Fruit fly (Drosophila melanogaster): ENCODE data around the gene nmd.

The nmd gene

dm6 chr2L:10298306-10298705 lies 5.4 kb downstream of the nmd start (continued):
- TF ChIP-seq ttk (GFP tag; IDR thresholded peaks at IDR 0.05) = no peak
- TF ChIP-seq Abd-B (GFP tag; optimal IDR thresholded peaks at IDR 0.05) = no peak
- TF ChIP-seq CG15601 (tag; optimal IDR thresholded peaks at IDR 0.05) = peak; percentile 22
- no peak for TF ChIP-seq unc-4 (GFP tag; IDR thresholded peaks at IDR 0.05; ENCODE audit: partially characterized antibody)
- no peak for TF ChIP-seq ara (GFP tag; IDR thresholded peaks at IDR 0.05)
- TF ChIP-seq Lpt (GFP tag; optimal IDR thresholded peaks at IDR 0.05) = no peak
- TF ChIP-seq CG2199 (GFP tag; IDR thresholded peaks at IDR 0.05) = peak; percentile 98
- TF ChIP-seq Camta (GFP tag; optimal IDR thresholded peaks at IDR 0.05) = no peak
- peak; percentile 59 for TF ChIP-seq HmgD (GFP tag; optimal IDR thresholded peaks at IDR 0.05)
- no peak for TF ChIP-seq CG17385 (GFP tag; optimal IDR thresholded peaks at IDR 0.05)
- TF ChIP-seq CG14860 (GFP tag; IDR thresholded peaks at IDR 0.05; ENCODE audit: partially characterized antibody) = peak; percentile 84; the same call in 2 of the 3 replicates
- TF ChIP-seq Meics (GFP tag; optimal IDR thresholded peaks at IDR 0.05) = no peak
- TF ChIP-seq pros (GFP tag; optimal IDR thresholded peaks at IDR 0.05) = no peak
- peak; percentile 5 for TF ChIP-seq CG4820 (GFP tag; optimal IDR thresholded peaks at IDR 0.05)
- no peak for TF ChIP-seq Dad (GFP tag; optimal IDR thresholded peaks at IDR 0.05)
- TF ChIP-seq chn (GFP tag; optimal IDR thresholded peaks at IDR 0.05) = no peak
- no peak for TF ChIP-seq CHES-1-like (GFP tag; optimal IDR thresholded peaks at IDR 0.05)
- no peak for TF ChIP-seq fd102C (GFP tag; optimal IDR thresholded peaks at IDR 0.05)
- no peak for TF ChIP-seq ac (GFP tag; optimal IDR thresholded peaks at IDR 0.05)
- TF ChIP-seq CG9727 (GFP tag; optimal IDR thresholded peaks at IDR 0.05) = no peak
- no peak for TF ChIP-seq kay (GFP tag; optimal IDR thresholded peaks at IDR 0.05)
- no peak for TF ChIP-seq Xrp1 (GFP tag; IDR thresholded peaks at IDR 0.05)
- TF ChIP-seq dmrt99B (tag; optimal IDR thresholded peaks at IDR 0.05) = no peak
- no peak for TF ChIP-seq Hmr (GFP tag; optimal IDR thresholded peaks at IDR 0.05)
- TF ChIP-seq Hr39 (optimal IDR thresholded peaks at IDR 0.05) = no peak
- TF ChIP-seq Oli (tag; optimal IDR thresholded peaks at IDR 0.05) = no peak
- TF ChIP-seq CG6765 (GFP tag; optimal IDR thresholded peaks at IDR 0.05) = no peak
- peak; percentile 57 for TF ChIP-seq YL-1 (GFP tag; optimal IDR thresholded peaks at IDR 0.05)
- TF ChIP-seq CG7928 (GFP tag; optimal IDR thresholded peaks at IDR 0.05) = no peak
- TF ChIP-seq CG16863 (GFP tag; optimal IDR thresholded peaks at IDR 0.05) = no peak
- TF ChIP-seq CG43689 (GFP tag; IDR thresholded peaks at IDR 0.05) = no peak
- peak; percentile 35 for TF ChIP-seq Nf-YB (GFP tag; optimal IDR thresholded peaks at IDR 0.05)
- no peak for TF ChIP-seq CG17186 (GFP tag; optimal IDR thresholded peaks at IDR 0.05)
- TF ChIP-seq Vsx1 (GFP tag; optimal IDR thresholded peaks at IDR 0.05) = no peak
- no peak for TF ChIP-seq CG32772 (GFP tag; IDR thresholded peaks at IDR 0.05)
- no peak for TF ChIP-seq CG6254 (GFP tag; optimal IDR thresholded peaks at IDR 0.05)
- TF ChIP-seq CG11695 (GFP tag; IDR thresholded peaks at IDR 0.05) = no peak
- TF ChIP-seq Adf1 (GFP tag; IDR thresholded peaks at IDR 0.05) = no peak
- TF ChIP-seq CG7745 (tag; optimal IDR thresholded peaks at IDR 0.05) = no peak
- no peak for TF ChIP-seq maf-S (GFP tag; optimal IDR thresholded peaks at IDR 0.05)
- no peak for TF ChIP-seq bcd (GFP tag; optimal IDR thresholded peaks at IDR 0.05)
- no peak for TF ChIP-seq Oaz (GFP tag; IDR thresholded peaks at IDR 0.05)
- TF ChIP-seq Pdp1 (GFP tag; optimal IDR thresholded peaks at IDR 0.05) = peak in 1 of 2 experiments; percentile 78
- no peak for TF ChIP-seq CG12942 (GFP tag; optimal IDR thresholded peaks at IDR 0.05)
- no peak for TF ChIP-seq Max (GFP tag; optimal IDR thresholded peaks at IDR 0.05)
- no peak for TF ChIP-seq exex (tag; optimal IDR thresholded peaks at IDR 0.05)
- TF ChIP-seq tx (GFP tag; optimal IDR thresholded peaks at IDR 0.05) = no peak
- no peak for TF ChIP-seq stc (GFP tag; IDR thresholded peaks at IDR 0.05)
- no peak for TF ChIP-seq CG5180 (GFP tag; optimal IDR thresholded peaks at IDR 0.05)
- peak; percentile 23 for TF ChIP-seq NC2β (GFP tag; optimal IDR thresholded peaks at IDR 0.05)
- no peak for TF ChIP-seq wek (GFP tag; optimal IDR thresholded peaks at IDR 0.05)
- TF ChIP-seq Lim3 (GFP tag; IDR thresholded peaks at IDR 0.05) = no peak
